Worm (Caenorhabditis elegans) whole organism, L1 larva: ENCODE measurements around the gene F55C12.2.

ENCODE experiments used
- aha-1 ChIP-seq: fragments of 150-350 bp; optimal IDR thresholded peaks from 2 replicates; lab custom pipeline; 2014; ENCODE audit warnings: missing biosample characterization, missing genetic modification characterization
- elt-2 ChIP-seq: sonication (generic microtip); optimal IDR thresholded peaks from 2 replicates; lab custom pipeline; 2016; ENCODE audit warnings: missing genetic modification characterization, mild to moderate bottlenecking, inconsistent platforms, missing compliant biosample characterization, missing genetic modification reagents
- fos-1 ChIP-seq: fragments of 150-350 bp; optimal IDR thresholded peaks from 2 replicates; lab custom pipeline; 2014; ENCODE audit warnings: missing biosample characterization, missing genetic modification characterization
- lin-13 ChIP-seq: fragments of 150-350 bp; optimal IDR thresholded peaks from 2 replicates; lab custom pipeline; 2014; ENCODE audit warnings: missing biosample characterization, missing genetic modification reagents, missing genetic modification characterization
- lin-35 ChIP-seq, 2 experiments: fragments of 150-350 bp; optimal IDR thresholded peaks; 2 replicates each; lab custom pipeline; 2014; ENCODE audit warnings: missing biosample characterization in 2 of 2, missing genetic modification characterization in 2 of 2, missing genetic modification reagents in 2 of 2
- nhr-11 ChIP-seq: fragments of 150-350 bp; optimal IDR thresholded peaks from 2 replicates; lab custom pipeline; 2014; ENCODE audit warnings: missing biosample characterization, missing genetic modification characterization
- nhr-12 ChIP-seq: sonication (generic microtip); optimal IDR thresholded peaks from 2 replicates; lab custom pipeline; 2017; ENCODE audit warnings: missing biosample characterization, missing genetic modification characterization
- nhr-76 ChIP-seq: sonication (generic microtip); optimal IDR thresholded peaks from 2 replicates; lab custom pipeline; 2017; ENCODE audit warnings: missing biosample characterization, missing genetic modification characterization
- pag-3 ChIP-seq: sonication (generic microtip); optimal IDR thresholded peaks from 2 replicates; lab custom pipeline; 2017; ENCODE audit warnings: missing genetic modification characterization, mild to moderate bottlenecking, missing compliant biosample characterization, antibody characterized with exemption, borderline replicate concordance; ENCODE audit not compliant: insufficient read depth
- skn-1 ChIP-seq: fragments of 150-350 bp; optimal IDR thresholded peaks from 2 replicates; lab custom pipeline; 2014; ENCODE audit warnings: missing biosample characterization, missing genetic modification characterization
- snpc-4 ChIP-seq: fragments of 150-350 bp; optimal IDR thresholded peaks from 2 replicates; lab custom pipeline; 2014; ENCODE audit warnings: missing biosample characterization, missing genetic modification characterization
- unc-62 ChIP-seq: fragments of 150-350 bp; optimal IDR thresholded peaks from 2 replicates; lab custom pipeline; 2014; ENCODE audit warnings: missing biosample characterization, missing genetic modification reagents, missing genetic modification characterization
- ztf-11 ChIP-seq, 2 experiments: sonication (generic microtip); optimal IDR thresholded peaks; 2 replicates each; lab custom pipeline; 2016 to 2017; ENCODE audit warnings: missing genetic modification characterization in 2 of 2, missing biosample characterization in 1 of 2, missing compliant biosample characterization in 1 of 2

DNA sequence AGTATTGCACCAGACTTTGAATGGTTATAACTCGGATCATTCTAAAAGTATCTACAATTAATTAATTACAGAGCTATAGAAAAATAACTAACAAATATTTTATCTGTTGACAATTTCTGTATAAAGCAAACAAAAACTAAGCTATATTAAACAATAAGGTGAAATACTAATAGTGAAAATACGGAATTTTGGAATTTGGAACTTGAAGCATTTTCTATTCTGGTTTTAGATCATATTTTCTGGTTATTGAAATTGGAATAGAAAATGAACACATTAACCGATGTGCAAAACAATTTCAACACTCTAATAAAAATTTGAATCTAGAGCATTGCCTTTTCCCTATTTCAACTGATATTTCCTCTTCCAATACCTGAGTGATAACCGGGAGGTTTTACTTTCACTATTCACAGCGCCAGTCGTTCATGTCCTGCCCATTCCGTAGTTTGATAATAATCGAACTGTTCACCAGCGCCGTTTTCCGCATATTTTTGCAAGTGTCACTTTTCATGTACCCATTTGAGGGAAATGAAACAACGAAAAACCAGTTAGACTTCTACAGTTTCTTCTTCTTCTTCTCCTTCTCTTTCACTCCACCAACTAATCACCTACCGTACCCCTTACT is 23.4 kb downstream of the F55C12.2 start:
- TF ChIP-seq elt-2 (tag; lab: Kevin White, UChicago) (no peak), unc-62 (no peak), ztf-11 (tag; optimal IDR thresholded peaks at IDR 0.05; lab: Kevin White, UChicago) (no peak), lin-35 (GFP tag; optimal IDR thresholded peaks at IDR 0.05; lab: Kevin White, UChicago) (no peak), fos-1 (tag; lab: Kevin White, UChicago) (no peak), nhr-12 (tag; lab: Kevin White, UChicago) (no peak), pag-3 (tag; lab: Kevin White, UChicago) (no peak), lin-13 (GFP tag; lab: Kevin White, UChicago) (no peak), nhr-11 (tag; lab: Kevin White, UChicago) (no peak), nhr-76 (no peak), skn-1 (tag; lab: Kevin White, UChicago) (no peak), aha-1 (no peak), snpc-4 (tag; lab: Kevin White, UChicago) (no peak)
